Fruit fly (Drosophila melanogaster): Measurements from ENCODE around the gene Vps53.

DNA sequence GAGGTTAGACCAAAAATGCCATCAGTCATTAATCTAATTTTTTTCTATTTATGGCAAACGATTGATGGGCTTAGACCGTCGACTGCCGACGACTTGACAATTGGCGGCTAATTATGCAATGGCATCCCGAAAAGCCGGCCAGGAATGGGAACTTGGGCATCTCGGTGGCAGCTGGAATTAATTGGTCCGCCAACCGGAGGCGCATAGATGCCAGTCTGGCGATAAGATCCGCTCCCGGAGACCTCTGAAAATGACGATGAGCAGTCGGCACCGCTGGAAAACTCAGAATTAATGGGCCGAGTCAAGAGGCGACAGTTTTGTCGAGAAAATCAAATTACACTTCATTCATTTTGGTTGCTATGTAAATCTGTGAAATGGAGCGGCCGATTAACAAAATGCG, 33.2 kb downstream of the Vps53 start, which contains the start of gene CG15429:
- TF ChIP-seq usp (GFP tag; optimal IDR thresholded peaks at IDR 0.05) = no peak
- TF ChIP-seq psq (optimal IDR thresholded peaks at IDR 0.05) = no peak
- TF ChIP-seq CG8478 (optimal IDR thresholded peaks at IDR 0.05) = no peak

Data from whole organism.